Fruit fly (Drosophila melanogaster): ENCODE results near the gene Rala.

Gene Rala

DNA sequence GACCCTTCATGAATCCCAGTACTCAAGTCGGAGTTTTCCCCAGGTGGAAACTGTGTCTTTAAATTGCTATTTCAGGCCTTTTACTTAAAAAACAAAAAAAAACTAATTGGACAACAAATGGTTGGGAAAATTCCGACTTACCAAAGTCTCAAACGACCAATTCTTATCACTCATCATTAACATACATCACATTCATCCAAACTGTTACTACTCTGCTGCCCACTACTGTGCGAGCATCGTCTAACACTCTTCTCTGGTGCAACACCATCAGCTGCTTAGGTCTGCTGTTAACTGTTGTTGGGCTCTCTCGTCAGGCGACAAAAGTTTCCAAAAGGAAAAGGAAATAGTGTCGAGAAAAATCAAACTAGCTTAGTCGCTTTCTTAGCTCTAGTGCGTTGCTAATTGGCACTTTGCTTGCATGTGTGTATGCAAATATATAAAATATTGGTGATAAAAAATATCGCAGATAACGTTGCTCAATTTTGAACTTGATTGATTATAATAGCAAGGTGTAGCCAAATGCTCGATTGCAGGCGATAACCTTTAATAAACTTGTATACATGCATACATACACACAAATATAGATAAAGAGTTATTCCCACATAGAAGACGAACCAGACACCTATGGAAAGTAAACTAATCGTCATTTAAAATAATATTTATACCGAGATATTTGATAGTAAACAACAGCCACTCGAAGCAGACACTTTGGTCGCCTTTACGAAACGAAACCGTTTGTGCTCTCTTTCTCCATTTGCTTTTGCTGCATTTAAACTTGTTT is 25.3 kb downstream of the Rala start (continued):
- TF ChIP-seq abd-A (tag; optimal IDR thresholded peaks at IDR 0.05) (no peak), org-1 (GFP tag; optimal IDR thresholded peaks at IDR 0.05) (peak; percentile 51), E2f1 (GFP tag; IDR thresholded peaks at IDR 0.05) (0 out of 2 replicates have a peak, but pooled peaks have one; percentile 8), disco-r (GFP tag; optimal IDR thresholded peaks at IDR 0.05) (no peak), CG13775 (GFP tag; optimal IDR thresholded peaks at IDR 0.05) (peak; percentile 44), cato (GFP tag; optimal IDR thresholded peaks at IDR 0.05; ENCODE audit: borderline replicate concordance) (peak; percentile 41), tio (GFP tag; optimal IDR thresholded peaks at IDR 0.05) (peak; percentile 64), CG3726 (GFP tag; IDR thresholded peaks at IDR 0.05) (no peak), Meics (GFP tag; optimal IDR thresholded peaks at IDR 0.05) (peak; percentile 57), jigr1 (GFP tag; IDR thresholded peaks at IDR 0.05) (no peak), CG4854 (GFP tag; optimal IDR thresholded peaks at IDR 0.05) (peak; percentile 15), CG17802 (tag; optimal IDR thresholded peaks at IDR 0.05) (no peak), pum (GFP tag; optimal IDR thresholded peaks at IDR 0.05) (peak; percentile 26), rib (GFP tag; IDR thresholded peaks at IDR 0.05) (no peak), CG15011 (GFP tag; optimal IDR thresholded peaks at IDR 0.05) (peak; percentile 33), CG9727 (GFP tag; optimal IDR thresholded peaks at IDR 0.05) (peak; percentile 80), CG6254 (GFP tag; optimal IDR thresholded peaks at IDR 0.05) (peak; percentile 51), dm (GFP tag; optimal IDR thresholded peaks at IDR 0.05) (peak; percentile 25), CG6854 (GFP tag; optimal IDR thresholded peaks at IDR 0.05) (no peak), Stat92E (GFP tag; optimal IDR thresholded peaks at IDR 0.05) (no peak), slou (GFP tag; optimal IDR thresholded peaks at IDR 0.05) (no peak), ERR (GFP tag; optimal IDR thresholded peaks at IDR 0.05) (no peak), CG31365 (tag; optimal IDR thresholded peaks at IDR 0.05) (no peak), C15 (GFP tag; IDR thresholded peaks at IDR 0.05) (no peak), CG30020 (tag; optimal IDR thresholded peaks at IDR 0.05) (peak; percentile 11), gt (GFP tag; IDR thresholded peaks at IDR 0.05) (no peak), CG1529 (GFP tag; optimal IDR thresholded peaks at IDR 0.05) (peak; percentile 58), CG9437 (GFP tag; optimal IDR thresholded peaks at IDR 0.05) (peak; percentile 72), Optix (GFP tag; IDR thresholded peaks at IDR 0.05) (no peak), Rfx (GFP tag; IDR thresholded peaks at IDR 0.05) (0 out of 2 replicates have a peak, but pooled peaks have one; percentile 15), YL-1 (GFP tag; optimal IDR thresholded peaks at IDR 0.05) (peak; percentile 35), CG9797 (GFP tag; optimal IDR thresholded peaks at IDR 0.05) (no peak), chif (GFP tag; optimal IDR thresholded peaks at IDR 0.05) (peak; percentile 37 to 64), zen (tag; optimal IDR thresholded peaks at IDR 0.05) (no peak), crp (GFP tag; optimal IDR thresholded peaks at IDR 0.05) (peak in 1 of 2 experiments; percentile 44), sens-2 (GFP tag; IDR thresholded peaks at IDR 0.05) (no peak), Ravus (GFP tag; IDR thresholded peaks at IDR 0.05) (no peak), B-H2 (GFP tag; optimal IDR thresholded peaks at IDR 0.05) (no peak), Lim3 (GFP tag; IDR thresholded peaks at IDR 0.05) (no peak), tx (GFP tag; optimal IDR thresholded peaks at IDR 0.05) (no peak), az2 (GFP tag; optimal IDR thresholded peaks at IDR 0.05) (peak; percentile 85), CG17829 (tag; optimal IDR thresholded peaks at IDR 0.05) (peak; percentile 55), CG34422 (GFP tag; IDR thresholded peaks at IDR 0.05) (no peak), Xrp1 (GFP tag; IDR thresholded peaks at IDR 0.05) (peak; percentile 71), Taf1 (GFP tag; IDR thresholded peaks at IDR 0.05) (no peak), lola (GFP tag; optimal IDR thresholded peaks at IDR 0.05) (peak in 1 of 3 experiments; percentile 79), CG16815 (GFP tag; optimal IDR thresholded peaks at IDR 0.05) (peak; percentile 57), CG15073 (GFP tag; optimal IDR thresholded peaks at IDR 0.05) (peak; percentile 72), CG2875 (GFP tag; optimal IDR thresholded peaks at IDR 0.05) (peak; percentile 57)
